Fruit fly (Drosophila melanogaster) whole organism, wandering third instar larva: ENCODE results near the gene CG11345.
A peak's percentile ranks its signal among the peaks of the same experiment; 100 is the strongest.

ENCODE experiments used
- Abd-B ChIP-seq: fragments of >200 bp; optimal IDR thresholded peaks from 2 replicates; lab custom pipeline; 2017; ENCODE audit warnings: missing biosample characterization, missing genetic modification characterization
- CG32264 ChIP-seq: fragments of 200-800 bp; sonication (Bioruptor generic); optimal IDR thresholded peaks from 2 replicates; lab custom pipeline; 2016; ENCODE audit warnings: missing biosample characterization, missing genetic modification characterization
- CG9705 ChIP-seq: fragments of 200-800 bp; sonication (Bioruptor generic); optimal IDR thresholded peaks from 2 replicates; lab custom pipeline; 2018; ENCODE audit warnings: missing biosample characterization, mild to moderate bottlenecking, missing genetic modification characterization
- CrebA ChIP-seq: fragments of 200-800 bp; sonication (Bioruptor generic); optimal IDR thresholded peaks from 2 replicates; lab custom pipeline; 2016; ENCODE audit warnings: missing biosample characterization, mild to moderate bottlenecking, missing genetic modification characterization, borderline replicate concordance
- Dfd ChIP-seq: fragments of >200 bp; optimal IDR thresholded peaks from 2 replicates; lab custom pipeline; 2017; ENCODE audit warnings: missing biosample characterization, missing genetic modification characterization
- Dif ChIP-seq: fragments of 200-275, 200-300 bp; sonication (Bioruptor generic); optimal IDR thresholded peaks from 2 replicates; lab custom pipeline; 2018; ENCODE audit warnings: missing biosample characterization, missing genetic modification characterization; ENCODE audit not compliant: partially characterized antibody
- GATAd ChIP-seq: sonication (Bioruptor generic); optimal IDR thresholded peaks from 2 replicates; lab custom pipeline; 2016; ENCODE audit warnings: missing biosample characterization, missing genetic modification characterization
- HLH106 ChIP-seq: fragments of 200-800 bp; optimal IDR thresholded peaks from 3 replicates; lab custom pipeline; 2019; ENCODE audit warnings: missing biosample characterization, mild to moderate bottlenecking, missing genetic modification characterization, moderate library complexity
- Hnf4 ChIP-seq: fragments of 200-800 bp; sonication (Bioruptor generic); optimal IDR thresholded peaks from 2 replicates; lab custom pipeline; 2016; ENCODE audit warnings: missing biosample characterization, mild to moderate bottlenecking, missing genetic modification characterization
- Hr78 ChIP-seq: fragments of >200 bp; optimal IDR thresholded peaks from 2 replicates; lab custom pipeline; 2017; ENCODE audit warnings: missing biosample characterization, missing genetic modification characterization
- Hr83 ChIP-seq: fragments of 200-300 bp; sonication (Bioruptor generic); optimal IDR thresholded peaks from 2 replicates; lab custom pipeline; 2016; ENCODE audit warnings: missing biosample characterization, mild to moderate bottlenecking, missing genetic modification characterization, moderate library complexity; ENCODE audit not compliant: poor library complexity, severe bottlenecking
- Jra ChIP-seq: sonication (Bioruptor generic); optimal IDR thresholded peaks from 2 replicates; lab custom pipeline; 2016; ENCODE audit warnings: missing biosample characterization, missing genetic modification characterization
- Mio ChIP-seq: sonication (Bioruptor generic); optimal IDR thresholded peaks from 2 replicates; lab custom pipeline; 2016; ENCODE audit warnings: missing biosample characterization, missing genetic modification characterization
- Myc ChIP-seq: fragments of >200 bp; optimal IDR thresholded peaks from 2 replicates; lab custom pipeline; 2017
- N ChIP-seq: fragments of >200 bp; optimal IDR thresholded peaks from 2 replicates; lab custom pipeline; 2018; ENCODE audit warnings: missing biosample characterization, missing external identifiers, missing genetic modification characterization
- OdsH ChIP-seq: fragments of 200-800 bp; sonication (Bioruptor generic); optimal IDR thresholded peaks from 2 replicates; lab custom pipeline; 2016; ENCODE audit warnings: missing biosample characterization, mild to moderate bottlenecking, missing genetic modification characterization
- Rel ChIP-seq, 2 experiments: fragments of 200-800 bp; sonication (Bioruptor generic) in 1 of 2; optimal IDR thresholded peaks; 2 replicates in 1 of 2; 3 replicates in 1 of 2; lab custom pipeline; 2016 to 2019; ENCODE audit warnings: mild to moderate bottlenecking in 2 of 2, missing biosample characterization in 2 of 2, missing genetic modification characterization in 2 of 2, moderate library complexity in 1 of 2
- Sp1 ChIP-seq: fragments of 200-800 bp; sonication (Bioruptor generic); optimal IDR thresholded peaks from 3 replicates; lab custom pipeline; 2019; ENCODE audit warnings: missing biosample characterization, mild to moderate bottlenecking, missing genetic modification characterization, moderate library complexity
- Vsx2 ChIP-seq: fragments of 200-300, 225-300 bp; sonication (Bioruptor generic); optimal IDR thresholded peaks from 2 replicates; lab custom pipeline; 2018; ENCODE audit warnings: missing biosample characterization, missing genetic modification characterization; ENCODE audit not compliant: partially characterized antibody
- br ChIP-seq: fragments of 200-800 bp; sonication (Bioruptor generic); optimal IDR thresholded peaks from 2 replicates; lab custom pipeline; 2016; ENCODE audit warnings: missing biosample characterization, missing genetic modification characterization
- brk ChIP-seq: fragments of 200-800 bp; sonication (Bioruptor generic); optimal IDR thresholded peaks from 2 replicates; lab custom pipeline; 2016; ENCODE audit warnings: missing biosample characterization, mild to moderate bottlenecking, missing genetic modification characterization
- dl ChIP-seq, 2 experiments: fragments of 175-275, 200-275 bp in 1 of 2; fragments of 200-275 bp in 1 of 2; sonication (Bioruptor generic); optimal IDR thresholded peaks; lab custom pipeline; 2018; ENCODE audit warnings: mild to moderate bottlenecking in 2 of 2, missing biosample characterization in 2 of 2, missing genetic modification characterization in 2 of 2, moderate library complexity in 2 of 2; ENCODE audit not compliant: partially characterized antibody in 2 of 2, insufficient read depth in 1 of 2
- dmrt93B ChIP-seq: fragments of 200-800 bp; sonication (Bioruptor generic); optimal IDR thresholded peaks from 2 replicates; lab custom pipeline; 2018; ENCODE audit warnings: missing biosample characterization, mild to moderate bottlenecking, missing genetic modification characterization
- dsf ChIP-seq: sonication (Bioruptor generic); optimal IDR thresholded peaks from 2 replicates; lab custom pipeline; 2016; ENCODE audit warnings: missing biosample characterization, missing genetic modification characterization, borderline replicate concordance
- ey ChIP-seq: fragments of 200-800 bp; sonication (Bioruptor generic); optimal IDR thresholded peaks from 2 replicates; lab custom pipeline; 2016; ENCODE audit warnings: missing biosample characterization, missing genetic modification characterization
- foxo ChIP-seq, 2 experiments: fragments of 200-800 bp; sonication (Bioruptor generic); optimal IDR thresholded peaks; 2 replicates in 1 of 2; 3 replicates in 1 of 2; lab custom pipeline; 2016 to 2017; ENCODE audit warnings: missing biosample characterization in 2 of 2, missing genetic modification characterization in 2 of 2
- fru ChIP-seq: fragments of 200-800 bp; sonication (Bioruptor generic); optimal IDR thresholded peaks from 3 replicates; lab custom pipeline; 2016; ENCODE audit warnings: missing biosample characterization, mild to moderate bottlenecking, missing genetic modification characterization
- h ChIP-seq: fragments of 200-800 bp; sonication (Bioruptor generic); optimal IDR thresholded peaks from 3 replicates; lab custom pipeline; 2016; ENCODE audit warnings: missing biosample characterization, mild to moderate bottlenecking, missing genetic modification characterization
- jim ChIP-seq: fragments of 175-275, 200-325 bp; sonication (Bioruptor generic); optimal IDR thresholded peaks from 2 replicates; lab custom pipeline; 2016; ENCODE audit warnings: missing biosample characterization, mild to moderate bottlenecking, missing genetic modification characterization
- lola ChIP-seq: fragments of >200 bp; optimal IDR thresholded peaks from 2 replicates; lab custom pipeline; 2017; ENCODE audit warnings: missing biosample characterization, missing genetic modification characterization
- pan ChIP-seq: fragments of >200 bp; optimal IDR thresholded peaks from 2 replicates; lab custom pipeline; 2017
- psq ChIP-seq: fragments of 200-800 bp; sonication (Bioruptor generic); optimal IDR thresholded peaks from 3 replicates; lab custom pipeline; 2017; ENCODE audit warnings: missing biosample characterization, mild to moderate bottlenecking, missing genetic modification characterization, moderate library complexity
- rgr ChIP-seq: fragments of 200-800 bp; sonication (Bioruptor generic); optimal IDR thresholded peaks from 3 replicates; lab custom pipeline; 2016; ENCODE audit warnings: missing biosample characterization, mild to moderate bottlenecking, missing genetic modification characterization
- sage ChIP-seq: fragments of 200-800 bp; sonication (Bioruptor generic); optimal IDR thresholded peaks from 2 replicates; lab custom pipeline; 2016; ENCODE audit warnings: missing biosample characterization, mild to moderate bottlenecking, missing genetic modification characterization
- sv ChIP-seq: fragments of 200-800 bp; sonication (Bioruptor generic); optimal IDR thresholded peaks from 3 replicates; lab custom pipeline; 2016; ENCODE audit warnings: missing biosample characterization, missing genetic modification characterization
- tai ChIP-seq: sonication (Bioruptor generic); optimal IDR thresholded peaks from 2 replicates; lab custom pipeline; 2016; ENCODE audit warnings: missing biosample characterization, missing genetic modification characterization
- usp ChIP-seq: fragments of >200 bp; optimal IDR thresholded peaks from 2 replicates; lab custom pipeline; 2017; ENCODE audit warnings: missing biosample characterization, missing genetic modification characterization
- woc ChIP-seq: sonication (Bioruptor generic); optimal IDR thresholded peaks from 2 replicates; lab custom pipeline; 2016; ENCODE audit warnings: missing biosample characterization, mild to moderate bottlenecking, missing genetic modification characterization

CG11345 gene

DNA sequence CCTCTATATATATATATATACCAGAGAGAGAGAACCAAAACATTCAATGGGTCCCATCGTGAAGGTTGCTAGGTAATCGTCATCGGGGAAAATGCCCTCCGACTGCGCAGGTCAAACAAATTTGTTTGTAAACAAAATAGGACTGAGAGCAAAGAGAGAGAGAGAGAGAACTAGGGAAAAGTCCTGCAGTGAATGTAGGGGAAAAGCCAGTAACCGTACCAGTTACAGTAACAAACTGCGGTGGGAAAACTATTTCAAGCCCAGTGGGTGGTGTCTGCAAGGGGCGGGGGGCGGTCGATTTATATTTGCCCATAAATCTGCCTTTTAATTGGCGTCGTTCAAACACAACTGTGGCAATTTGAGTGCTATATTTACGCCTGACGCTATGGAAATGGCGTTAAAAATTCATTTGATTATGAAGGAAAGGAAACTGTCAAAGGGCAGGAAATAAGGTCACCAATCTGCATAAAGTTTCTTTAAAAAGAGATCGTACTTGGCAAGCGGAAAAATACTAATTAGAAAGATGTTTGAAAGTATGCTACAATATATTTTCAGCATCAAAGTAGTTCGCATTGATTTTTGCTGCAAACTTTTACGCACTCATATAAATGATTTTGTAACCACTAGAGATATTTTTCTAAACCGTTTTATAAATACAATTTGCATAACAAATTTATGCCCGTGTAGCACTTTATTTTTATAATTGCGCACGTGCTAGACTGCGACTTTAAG lies 47.9 kb downstream of the CG11345 start:
- TF ChIP-seq dmrt93B (no peak), psq (no peak), pan (lab: Kevin White, UChicago) (no peak)
- TF ChIP-seq, all 38 proteins: peak for 0

DNA sequence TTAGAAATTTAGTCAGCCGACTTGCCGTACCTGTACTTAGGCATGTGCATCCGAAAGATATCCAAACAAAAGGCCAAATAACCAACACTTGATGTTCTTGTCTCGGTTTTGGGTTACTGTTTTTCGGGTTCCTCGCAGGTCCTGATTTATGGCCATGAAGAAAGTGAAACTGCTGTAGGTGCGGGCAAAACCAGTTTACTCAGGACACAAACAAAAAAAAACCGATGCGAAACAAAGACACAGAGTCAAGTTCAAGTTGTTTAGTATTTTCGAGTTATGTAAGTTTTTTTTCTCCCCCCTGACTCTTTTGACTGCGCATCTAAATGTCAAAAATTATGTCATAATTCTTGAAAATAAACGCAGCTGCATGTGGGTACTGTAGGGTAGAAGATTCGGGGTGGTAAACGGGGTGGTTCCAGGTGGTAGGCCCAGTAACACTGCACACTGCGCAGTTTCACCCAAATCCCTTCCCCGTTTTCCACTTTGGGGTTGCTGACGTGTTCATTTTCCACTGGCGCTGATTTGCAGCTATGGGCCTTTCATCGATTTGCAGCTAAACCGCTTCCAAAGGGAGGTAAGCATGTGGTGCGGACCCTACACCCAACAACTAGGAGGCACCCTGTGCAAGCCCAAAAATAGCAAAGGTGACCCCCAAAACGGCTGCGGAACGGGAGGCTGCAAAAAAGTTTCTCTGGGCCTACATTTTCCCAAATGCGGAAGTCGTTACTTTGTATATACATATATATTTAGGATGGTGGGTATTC lies 48.6 kb downstream of the CG11345 start:
- TF ChIP-seq Vsx2 (GFP tag; lab: Kevin White, UChicago) (peak; percentile 47), lola (GFP tag; lab: Kevin White, UChicago) (no peak)

DNA sequence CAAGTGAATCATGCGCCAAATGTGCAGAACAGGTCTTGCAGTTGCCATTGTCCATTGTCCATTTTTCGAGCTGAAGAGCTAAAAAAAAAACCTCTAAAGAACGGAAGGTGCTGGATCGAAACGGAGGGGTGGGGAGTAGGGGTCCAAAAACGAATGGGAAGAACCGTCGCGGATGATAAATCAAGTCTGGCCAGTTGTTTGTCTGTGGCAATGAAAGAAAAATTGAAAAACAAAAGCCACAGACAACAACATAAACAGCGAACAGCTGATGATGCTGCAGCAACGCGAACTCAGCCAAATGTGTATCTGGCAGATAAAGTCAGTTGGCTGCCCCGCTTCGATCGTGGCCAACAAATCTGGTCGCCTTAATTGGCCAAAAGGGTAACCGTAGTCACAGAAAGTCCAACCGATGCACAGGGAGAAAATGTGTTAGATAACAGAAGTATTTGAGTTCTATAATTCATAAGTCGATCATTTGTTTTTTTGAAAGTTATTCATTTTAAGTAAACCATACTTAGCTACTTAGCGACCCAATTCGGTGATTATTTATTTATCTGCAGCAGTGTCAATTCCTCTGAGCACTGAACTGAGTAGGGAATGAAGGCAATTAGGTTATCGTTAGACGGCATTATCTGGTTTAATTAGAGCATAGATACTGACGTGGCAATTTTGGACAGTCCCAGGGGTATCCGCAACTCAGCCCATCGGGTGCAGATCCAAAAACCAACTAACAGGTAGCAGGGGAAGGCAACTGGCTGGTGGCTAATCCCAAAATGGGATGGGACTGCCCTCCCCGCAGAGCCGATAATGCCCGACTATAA lies 49.4 kb downstream of the CG11345 start:
- TF ChIP-seq jim (GFP tag; lab: Kevin White, UChicago) (peak; percentile 81), usp (GFP tag; lab: Kevin White, UChicago) (no peak), brk (GFP tag; lab: Kevin White, UChicago) (no peak), CG32264 (GFP tag; lab: Kevin White, UChicago) (no peak), GATAd (GFP tag; lab: Kevin White, UChicago) (no peak), ey (GFP tag; lab: Kevin White, UChicago) (no peak), rgr (GFP tag; lab: Kevin White, UChicago) (no peak), CG9705 (no peak), fru (GFP tag; lab: Kevin White, UChicago) (peak; percentile 36), Rel (GFP tag; optimal IDR thresholded peaks at IDR 0.05; lab: Kevin White, UChicago) (no peak), Rel (tag; optimal IDR thresholded peaks at IDR 0.05; lab: Kevin White, UChicago) (peak; percentile 96), psq (peak; percentile 64), Hnf4 (GFP tag; lab: Kevin White, UChicago) (no peak), sv (GFP tag; lab: Kevin White, UChicago) (no peak), Hr83 (GFP tag; lab: Kevin White, UChicago) (no peak), HLH106 (tag; lab: Kevin White, UChicago) (no peak), Vsx2 (GFP tag; lab: Kevin White, UChicago) (peak; percentile 68), pan (lab: Kevin White, UChicago) (no peak), Jra (no peak), dl (GFP tag; optimal IDR thresholded peaks at IDR 0.05; lab: Kevin White, UChicago; ENCODE audit: insufficient read depth in 1 of 2, partially characterized antibody in 2 of 2) (no peak), lola (GFP tag; lab: Kevin White, UChicago) (no peak), tai (GFP tag; lab: Kevin White, UChicago) (no peak), Dfd (GFP tag; lab: Kevin White, UChicago) (no peak), foxo (GFP tag; optimal IDR thresholded peaks at IDR 0.05; lab: Kevin White, UChicago) (peak in 1 of 2 experiments; percentile 38), Abd-B (GFP tag; lab: Kevin White, UChicago) (no peak), h (GFP tag; lab: Kevin White, UChicago) (peak; percentile 8), CrebA (GFP tag; lab: Kevin White, UChicago) (no peak), N (GFP tag; lab: Kevin White, UChicago) (no peak), woc (peak; percentile 28), Mio (GFP tag; lab: Kevin White, UChicago) (no peak), Dif (GFP tag; lab: Kevin White, UChicago) (no peak), OdsH (GFP tag; lab: Kevin White, UChicago) (no peak), Myc (no peak), dsf (no peak), Sp1 (GFP tag; lab: Kevin White, UChicago) (no peak), sage (GFP tag; lab: Kevin White, UChicago) (no peak), dmrt93B (no peak), Hr78 (GFP tag; lab: Kevin White, UChicago) (no peak), br (GFP tag; lab: Kevin White, UChicago) (no peak)
